Fruit fly (Drosophila melanogaster) ovary, adult (tissue): Measurements from ENCODE around the gene Rsph9.
A peak's percentile ranks its signal among the peaks of the same experiment; 100 is the strongest.

ENCODE experiments used
- CG17801 ChIP-seq: fragments of 200-800 bp; optimal IDR thresholded peaks from 2 replicates; lab custom pipeline; 2019; ENCODE audit warnings: missing biosample characterization, mild to moderate bottlenecking, missing genetic modification characterization, moderate library complexity; ENCODE audit not compliant: partially characterized antibody

Rsph9 gene

DNA sequence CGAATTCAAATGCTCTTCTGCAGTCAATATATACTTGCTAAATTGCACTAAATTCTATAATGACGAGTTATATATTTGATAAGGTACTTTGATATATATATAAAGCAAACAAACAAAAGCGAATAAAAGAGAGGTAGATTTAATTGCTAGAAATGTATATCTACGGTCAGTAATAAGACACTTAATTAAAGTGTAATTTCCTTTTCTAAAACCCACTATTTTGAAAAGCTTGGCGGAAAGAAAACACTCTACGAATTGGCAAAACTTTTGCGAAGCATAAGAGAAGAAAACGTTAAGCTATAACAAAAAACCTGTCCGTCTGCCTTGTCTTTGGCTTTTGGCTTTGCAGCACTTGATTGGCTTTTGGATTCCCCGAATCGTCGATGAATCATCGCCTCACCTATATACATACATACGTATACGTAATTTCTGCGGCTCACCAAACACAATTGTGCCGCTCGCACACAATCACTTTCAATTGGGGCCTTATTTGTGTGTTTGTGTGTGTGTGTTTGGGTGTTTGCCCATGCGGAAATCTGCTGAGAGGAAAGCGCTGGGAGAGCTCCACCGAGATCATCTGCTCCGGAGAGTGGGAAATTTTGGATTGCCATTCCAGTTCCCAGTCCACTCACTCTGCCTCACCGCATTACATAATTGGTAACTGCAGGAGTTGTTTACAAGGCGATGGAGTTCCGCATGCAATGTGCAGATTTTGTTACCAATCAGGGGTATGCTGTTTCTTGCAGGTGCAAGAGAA, 18.3 kb upstream of the Rsph9 start:
- no peak for TF ChIP-seq CG17801 (GFP tag; lab: Kevin White, UChicago)

DNA sequence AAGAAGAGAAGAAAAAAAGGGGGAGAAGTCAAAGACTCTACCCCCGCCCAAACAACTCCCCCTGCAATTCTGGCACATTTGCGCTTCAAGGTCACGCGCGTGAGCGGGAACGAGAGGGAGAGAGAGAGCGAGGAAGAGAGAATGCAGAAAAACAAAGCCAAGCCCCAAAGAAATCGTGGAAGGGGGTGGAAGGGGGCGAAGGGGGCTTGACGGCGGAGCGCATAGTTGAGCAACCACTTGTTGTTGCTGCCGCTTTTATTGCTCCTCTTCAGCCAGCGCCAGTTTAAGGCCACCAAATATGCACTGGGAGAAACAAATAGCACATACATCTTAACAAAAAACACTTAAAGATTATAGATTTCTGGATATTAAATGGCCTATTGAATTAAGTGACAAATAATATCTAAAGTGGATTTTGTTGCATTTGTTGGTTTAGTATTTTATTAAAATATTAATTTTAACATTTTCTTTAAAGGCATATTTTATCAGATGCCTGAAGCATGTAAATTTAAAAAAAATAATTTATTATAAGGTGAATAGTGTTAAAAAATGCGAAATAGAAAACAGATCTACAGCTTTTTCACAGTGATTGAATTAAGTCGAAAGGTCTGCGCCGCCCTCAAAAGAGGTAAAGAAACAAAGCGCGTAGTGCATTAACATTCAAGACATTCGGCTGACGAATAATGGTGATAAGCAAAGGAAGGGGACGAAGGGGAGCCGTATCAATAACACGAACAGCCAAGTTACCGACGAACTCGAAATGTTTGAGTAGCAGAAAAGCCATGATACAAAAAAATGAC, 17.6 kb upstream of the Rsph9 start:
- peak; percentile 21 for TF ChIP-seq CG17801 (GFP tag; lab: Kevin White, UChicago)

DNA sequence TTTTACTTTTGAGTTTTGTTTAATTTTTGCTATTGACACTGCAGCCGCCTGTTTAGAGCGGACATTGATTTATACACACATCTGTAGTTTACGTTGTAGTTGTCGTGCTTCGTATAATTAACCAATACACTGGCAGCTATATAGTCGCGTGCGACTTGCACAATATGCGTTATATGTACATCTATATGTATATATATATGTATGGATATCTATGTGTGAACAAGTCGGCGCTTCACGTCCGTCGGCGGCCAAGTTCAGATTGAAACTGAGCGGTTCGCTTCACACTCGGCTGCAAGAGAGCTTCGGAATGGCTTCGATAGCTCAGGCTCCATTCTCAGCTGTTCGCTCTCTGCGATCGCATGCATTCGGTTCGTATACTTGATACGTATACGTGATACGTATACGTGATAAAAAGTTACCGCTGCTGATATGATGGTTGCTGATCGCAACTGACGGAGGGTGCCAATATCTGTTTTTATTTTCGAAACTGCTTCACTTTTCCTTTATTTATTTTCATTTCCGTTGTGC, 15.6 kb upstream of the Rsph9 start:
- TF ChIP-seq CG17801 (GFP tag; lab: Kevin White, UChicago) = peak; percentile 48

dm6 chr2L:17427187-17427586, 14.8 kb upstream of the Rsph9 start:
- no peak for TF ChIP-seq CG17801 (GFP tag; lab: Kevin White, UChicago)

DNA sequence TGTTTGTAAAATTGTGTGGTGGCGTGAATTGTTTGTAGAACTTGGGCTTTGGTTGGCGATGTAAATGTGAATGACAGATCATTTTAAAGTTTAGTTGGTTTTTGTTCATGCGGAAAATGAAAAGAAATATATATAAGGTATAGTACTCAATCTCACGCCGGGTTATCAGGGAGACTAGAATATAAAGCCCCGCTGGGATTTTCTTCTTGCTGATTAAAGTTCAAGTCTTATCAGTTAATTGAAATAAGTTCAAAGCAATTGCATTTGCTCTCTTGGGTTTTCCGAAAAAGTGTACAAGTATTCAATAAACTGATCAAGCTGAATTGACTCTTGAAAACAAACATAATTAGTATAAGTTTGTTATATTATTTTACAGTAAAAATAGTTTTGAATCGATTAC, 13.0 kb upstream of the Rsph9 start:
- no peak for TF ChIP-seq CG17801 (GFP tag; lab: Kevin White, UChicago)

DNA sequence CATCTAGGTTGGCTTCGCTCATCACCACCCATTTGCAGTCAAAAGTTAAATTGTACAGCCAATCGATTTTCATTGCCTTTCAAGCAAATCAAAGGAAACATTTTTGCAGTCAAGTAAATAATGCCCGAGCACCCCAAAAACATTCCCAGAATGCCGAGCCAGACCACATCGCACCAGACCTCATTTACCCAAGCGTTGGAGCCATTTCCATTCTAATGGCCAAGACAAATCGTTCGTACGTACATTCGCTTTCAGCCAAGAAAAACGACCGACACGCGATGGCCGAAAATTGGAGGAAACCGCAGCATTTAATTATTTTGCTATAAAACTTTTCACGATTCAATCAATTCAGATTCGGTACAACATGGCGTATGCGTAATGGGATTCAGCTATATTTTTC, 12.6 kb upstream of the Rsph9 start:
- TF ChIP-seq CG17801 (GFP tag; lab: Kevin White, UChicago) = no peak

DNA sequence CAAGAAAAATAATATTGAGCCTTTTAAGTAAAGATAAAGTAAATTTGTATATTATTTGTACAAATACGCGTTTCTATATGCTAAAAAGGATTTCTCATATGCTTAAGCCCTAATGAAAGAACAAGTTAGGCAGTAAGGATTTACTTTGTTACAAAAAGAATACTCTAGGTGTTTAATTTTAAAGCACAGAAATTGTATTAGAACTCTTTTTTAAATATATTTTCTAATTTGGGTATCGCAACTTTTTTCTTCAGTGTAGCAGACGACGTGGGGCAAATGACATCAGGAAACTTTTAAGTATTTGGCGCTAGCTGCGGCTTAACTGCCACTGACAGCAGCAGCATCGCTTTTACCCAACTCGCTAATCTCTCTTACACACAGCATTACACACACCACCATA, 9.7 kb upstream of the Rsph9 start:
- TF ChIP-seq CG17801 (GFP tag; lab: Kevin White, UChicago) = no peak

DNA sequence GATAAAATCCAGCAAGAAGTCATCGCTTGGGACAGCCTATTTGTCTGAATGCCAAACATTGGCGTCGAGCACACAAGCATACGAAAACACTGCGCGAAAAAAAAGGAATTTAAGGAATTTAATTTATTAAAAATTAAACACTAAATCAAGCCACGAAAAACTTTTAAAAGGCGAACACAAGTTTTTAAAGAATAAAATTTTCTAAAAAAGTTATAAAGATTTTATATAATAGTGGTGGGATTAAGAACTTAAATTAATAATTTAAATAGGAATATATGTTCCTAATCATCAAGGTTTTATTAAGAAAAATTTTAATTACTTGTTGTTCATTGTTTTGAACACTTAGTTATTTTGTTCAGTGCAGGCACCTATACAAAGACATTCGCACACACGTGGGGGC, 8.9 kb upstream of the Rsph9 start:
- TF ChIP-seq CG17801 (GFP tag; lab: Kevin White, UChicago) = no peak

DNA sequence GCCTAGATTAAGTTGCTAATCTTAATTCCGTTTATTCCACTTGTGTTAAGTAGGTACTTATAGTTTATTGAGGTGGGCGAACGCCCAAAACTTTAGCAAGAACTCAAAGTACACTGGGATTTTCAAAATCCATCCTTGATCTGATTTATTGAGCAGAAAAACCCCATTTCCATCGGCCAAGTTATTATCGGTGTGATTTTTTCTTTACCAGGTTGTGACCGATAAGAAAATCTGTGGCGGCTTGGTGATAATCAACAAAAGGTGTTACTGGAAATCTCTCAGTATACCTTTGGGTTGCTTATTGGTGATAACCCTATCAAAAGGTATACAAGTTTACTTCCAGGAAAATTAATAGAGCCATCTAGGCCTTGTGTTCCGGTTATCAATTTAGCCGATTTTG, 8.0 kb upstream of the Rsph9 start:
- no peak for TF ChIP-seq CG17801 (GFP tag; lab: Kevin White, UChicago)

- peak; percentile 84 for TF ChIP-seq CG17801 (GFP tag; lab: Kevin White, UChicago)
Observed at dm6 chr2L:17410358-17410757, 2.1 kb downstream of the Rsph9 start, which contains the start of the genes Polr2J and CG15141. Gene Polr2J (minus strand): TSS chr2L:17410406. Gene CG15141 (plus strand): TSS chr2L:17410641.

DNA sequence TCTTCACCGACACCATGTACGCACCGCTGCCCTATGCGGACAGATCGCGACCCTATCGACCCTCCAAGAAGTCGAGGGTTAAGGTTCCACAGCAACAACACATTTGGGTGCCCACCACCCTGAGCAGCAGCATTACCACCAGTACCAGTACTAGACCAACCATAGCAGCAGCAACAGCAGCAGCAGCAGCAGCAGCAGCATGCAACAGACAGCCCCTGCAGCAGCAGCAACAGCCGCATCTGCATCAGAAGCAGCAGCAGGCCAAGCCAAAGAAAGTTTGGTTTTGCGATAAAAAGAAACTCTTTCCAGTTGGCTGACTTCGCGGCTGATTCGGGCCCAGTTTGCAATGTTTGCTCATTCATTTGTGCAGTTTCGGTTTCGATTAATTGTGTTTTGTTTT, 9.9 kb downstream of the Rsph9 start:
- no peak for TF ChIP-seq CG17801 (GFP tag; lab: Kevin White, UChicago)

- TF ChIP-seq CG17801 (GFP tag; lab: Kevin White, UChicago) = no peak
Observed at dm6 chr2L:17397372-17397771, 15.1 kb downstream of the Rsph9 start.

DNA sequence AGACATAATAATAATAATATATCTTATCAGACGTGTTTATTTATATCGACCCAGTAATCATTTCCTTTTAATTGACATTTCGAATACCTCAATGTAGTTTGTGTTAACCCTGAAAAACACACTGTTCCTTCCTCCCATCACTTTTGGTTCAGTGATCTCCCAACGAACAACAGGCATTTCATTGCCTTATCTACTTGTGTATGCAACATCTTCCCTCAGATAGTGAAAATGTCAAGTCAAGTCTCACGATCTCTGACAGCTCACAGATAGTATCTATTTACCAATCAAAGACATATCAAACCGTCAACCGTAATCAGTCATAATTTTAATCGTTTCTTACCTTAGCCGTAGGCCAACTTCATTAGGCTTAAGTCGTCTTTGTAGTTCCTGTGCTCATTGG, 17.5 kb downstream of the Rsph9 start:
- no peak for TF ChIP-seq CG17801 (GFP tag; lab: Kevin White, UChicago)

dm6 chr2L:17390782-17391181, 21.7 kb downstream of the Rsph9 start:
- TF ChIP-seq CG17801 (GFP tag; lab: Kevin White, UChicago) = no peak

dm6 chr2L:17389104-17389503, 23.3 kb downstream of the Rsph9 start:
- TF ChIP-seq CG17801 (GFP tag; lab: Kevin White, UChicago) = peak; percentile 59
